Worm (Caenorhabditis elegans) whole organism, L3 larva: ENCODE results near the gene Y37D8A.3.

Source experiments
- ama-1 ChIP-seq: fragments of 150-350 bp; optimal IDR thresholded peaks from 2 replicates; lab custom pipeline; 2018
- daf-12 ChIP-seq: fragments of 150-350 bp; optimal IDR thresholded peaks from 2 replicates; lab custom pipeline; 2014; ENCODE audit warnings: missing biosample characterization, missing genetic modification reagents, missing genetic modification characterization
- fos-1 ChIP-seq: fragments of 150-350 bp; optimal IDR thresholded peaks from 2 replicates; lab custom pipeline; 2014; ENCODE audit warnings: missing biosample characterization, missing genetic modification characterization
- lin-39 ChIP-seq: fragments of 150-350 bp; optimal IDR thresholded peaks from 2 replicates; lab custom pipeline; 2018; ENCODE audit warnings: missing biosample characterization, missing genetic modification reagents, missing genetic modification characterization
- nfya-1 ChIP-seq: sonication (generic microtip); optimal IDR thresholded peaks from 2 replicates; lab custom pipeline; 2017; ENCODE audit warnings: missing genetic modification characterization, mild to moderate bottlenecking, missing compliant biosample characterization, antibody characterized with exemption, moderate library complexity; ENCODE audit not compliant: insufficient read depth
- nhr-28 ChIP-seq: fragments of 150-350 bp; optimal IDR thresholded peaks from 2 replicates; lab custom pipeline; 2014; ENCODE audit warnings: missing biosample characterization, missing genetic modification characterization
- nhr-77 ChIP-seq: fragments of 150-350 bp; optimal IDR thresholded peaks from 2 replicates; lab custom pipeline; 2014; ENCODE audit warnings: missing biosample characterization, missing genetic modification characterization
- pqm-1 ChIP-seq: fragments of 150-350 bp; optimal IDR thresholded peaks from 2 replicates; lab custom pipeline; 2017; ENCODE audit warnings: missing biosample characterization, missing genetic modification characterization, inconsistent platforms
- skn-1 ChIP-seq: fragments of 150-350 bp; optimal IDR thresholded peaks from 2 replicates; lab custom pipeline; 2014; ENCODE audit warnings: missing biosample characterization, missing genetic modification characterization
- unc-62 ChIP-seq: fragments of 150-350 bp; sonication (generic microtip); optimal IDR thresholded peaks from 4 replicates; lab custom pipeline; 2014; ENCODE audit warnings: missing biosample characterization, missing genetic modification reagents, missing genetic modification characterization
- zag-1 ChIP-seq: fragments of 150-350 bp; optimal IDR thresholded peaks from 2 replicates; lab custom pipeline; 2014; ENCODE audit warnings: missing biosample characterization, missing genetic modification characterization

ce11 chrIII:12880704-12881103 lies 51.5 kb downstream of the Y37D8A.3 start:
- TF ChIP-seq ama-1 (no peak), nhr-28 (tag; lab: Kevin White, UChicago) (no peak), zag-1 (no peak), nfya-1 (tag; lab: Kevin White, UChicago) (no peak), unc-62 (no peak), pqm-1 (tag; lab: Kevin White, UChicago) (no peak), skn-1 (tag; lab: Kevin White, UChicago) (no peak), daf-12 (tag; lab: Kevin White, UChicago) (no peak), lin-39 (no peak), nhr-77 (tag; lab: Kevin White, UChicago) (no peak), fos-1 (no peak)
